Fruit fly (Drosophila melanogaster) whole organism, prepupa: ENCODE measurements around the gene rn.

ENCODE experiments used
- Blimp-1 ChIP-seq: fragments of 200-800 bp; sonication (Bioruptor generic); optimal IDR thresholded peaks from 3 replicates; lab custom pipeline; 2017; ENCODE audit warnings: missing biosample characterization, missing genetic modification characterization, mild to moderate bottlenecking, moderate library complexity, missing genetic modification reagents
- CG10669 ChIP-seq: fragments of 200-800 bp; sonication (Bioruptor generic); optimal IDR thresholded peaks from 3 replicates; lab custom pipeline; 2018; ENCODE audit warnings: missing biosample characterization, mild to moderate bottlenecking, missing genetic modification characterization, moderate library complexity
- CG11294 ChIP-seq: fragments of 200-800 bp; sonication (Bioruptor generic); IDR thresholded peaks from 2 replicates; pipeline ENCODE4 v1.3.6; 2022; ENCODE audit warnings: missing biosample characterization, missing genetic modification characterization
- CG11762 ChIP-seq: fragments of 200-800 bp; sonication (Bioruptor generic); optimal IDR thresholded peaks from 3 replicates; lab custom pipeline; 2016; ENCODE audit warnings: missing biosample characterization, missing genetic modification characterization; ENCODE audit not compliant: insufficient read depth
- CG1621 ChIP-seq: fragments of 200-800 bp; sonication (Bioruptor generic); optimal IDR thresholded peaks from 3 replicates; lab custom pipeline; 2018; ENCODE audit warnings: missing biosample characterization, mild to moderate bottlenecking, missing genetic modification characterization
- CG16779 ChIP-seq: fragments of 200-800 bp; sonication (Bioruptor generic); optimal IDR thresholded peaks from 3 replicates; lab custom pipeline; 2017; ENCODE audit warnings: missing biosample characterization, mild to moderate bottlenecking, missing genetic modification characterization
- CG3032 ChIP-seq: fragments of 200-800 bp; optimal IDR thresholded peaks from 2 replicates; lab custom pipeline; 2019; ENCODE audit warnings: missing biosample characterization, mild to moderate bottlenecking, missing genetic modification characterization, moderate library complexity
- CG32006 ChIP-seq: fragments of 200-800 bp; sonication (Bioruptor generic); optimal IDR thresholded peaks from 3 replicates; lab custom pipeline; 2017; ENCODE audit warnings: missing biosample characterization, mild to moderate bottlenecking, missing genetic modification characterization
- CG34406 ChIP-seq: fragments of 200-800 bp; sonication (Bioruptor generic); optimal IDR thresholded peaks from 3 replicates; lab custom pipeline; 2016; ENCODE audit warnings: missing biosample characterization, missing genetic modification characterization
- CG4318 ChIP-seq: fragments of 200-800 bp; sonication (Bioruptor generic); optimal IDR thresholded peaks from 3 replicates; lab custom pipeline; 2017; ENCODE audit warnings: missing biosample characterization, mild to moderate bottlenecking, missing genetic modification characterization
- CG6163 ChIP-seq: fragments of 200-800 bp; sonication (Bioruptor generic); IDR thresholded peaks from 3 replicates; pipeline ENCODE4 v1.3.6; 2022; ENCODE audit warnings: missing biosample characterization, missing genetic modification characterization
- CG6276 ChIP-seq: fragments of 200-800 bp; sonication (Bioruptor generic); optimal IDR thresholded peaks from 2 replicates; lab custom pipeline; 2017; ENCODE audit warnings: missing biosample characterization, mild to moderate bottlenecking, missing genetic modification characterization
- CG6792 ChIP-seq: fragments of 200-800 bp; sonication (Bioruptor generic); optimal IDR thresholded peaks from 3 replicates; lab custom pipeline; 2016; ENCODE audit warnings: missing biosample characterization, missing genetic modification characterization
- CG6808 ChIP-seq: fragments of 200-800 bp; sonication (Bioruptor generic); optimal IDR thresholded peaks from 3 replicates; lab custom pipeline; 2017; ENCODE audit warnings: missing biosample characterization, missing genetic modification characterization, mild to moderate bottlenecking, moderate library complexity, missing genetic modification reagents
- CG6854 ChIP-seq: fragments of 200-800 bp; sonication (Bioruptor generic); optimal IDR thresholded peaks from 2 replicates; lab custom pipeline; 2017; ENCODE audit warnings: missing biosample characterization, mild to moderate bottlenecking, missing genetic modification characterization
- CG8119 ChIP-seq: fragments of 200-800 bp; sonication (Bioruptor generic); IDR thresholded peaks from 3 replicates; pipeline ENCODE4 v1.3.6; 2022; ENCODE audit warnings: missing biosample characterization, missing genetic modification characterization
- CG8319 ChIP-seq: fragments of 200-800 bp; sonication (Bioruptor generic); optimal IDR thresholded peaks from 3 replicates; lab custom pipeline; 2016; ENCODE audit warnings: missing biosample characterization, missing genetic modification characterization
- CG8632 ChIP-seq: fragments of 200-800 bp; sonication (Bioruptor generic); optimal IDR thresholded peaks from 3 replicates; lab custom pipeline; 2016; ENCODE audit warnings: missing biosample characterization, missing genetic modification characterization
- CG9139 ChIP-seq: fragments of 200-800 bp; sonication (Bioruptor generic); optimal IDR thresholded peaks from 3 replicates; lab custom pipeline; 2017; ENCODE audit warnings: missing biosample characterization, mild to moderate bottlenecking, missing genetic modification characterization
- Eip75B ChIP-seq: fragments of 200-800 bp; sonication (Bioruptor generic); optimal IDR thresholded peaks from 3 replicates; lab custom pipeline; 2016; ENCODE audit warnings: missing biosample characterization, missing genetic modification characterization
- Eip78C ChIP-seq: fragments of 200-800 bp; sonication (Bioruptor generic); peaks from one replicate; lab custom pipeline; 2016; ENCODE audit warnings: missing biosample characterization, missing genetic modification characterization
- Eip93F ChIP-seq: fragments of 200-800 bp; sonication (Bioruptor generic); optimal IDR thresholded peaks from 2 replicates; lab custom pipeline; 2016; ENCODE audit warnings: missing biosample characterization, mild to moderate bottlenecking, missing genetic modification characterization
- Hr38 ChIP-seq: sonication (Bioruptor generic); optimal IDR thresholded peaks from 2 replicates; lab custom pipeline; 2016; ENCODE audit warnings: missing biosample characterization, missing genetic modification characterization
- Hr4 ChIP-seq: fragments of 200-800 bp; sonication (Bioruptor generic); optimal IDR thresholded peaks from 3 replicates; lab custom pipeline; 2016; ENCODE audit warnings: missing biosample characterization, missing genetic modification characterization
- OdsH ChIP-seq: fragments of 200-800 bp; sonication (Bioruptor generic); optimal IDR thresholded peaks from 3 replicates; lab custom pipeline; 2016; ENCODE audit warnings: missing biosample characterization, missing genetic modification characterization
- Smox ChIP-seq: fragments of 200-800 bp; sonication (Bioruptor generic); optimal IDR thresholded peaks from 3 replicates; lab custom pipeline; 2016; ENCODE audit warnings: missing biosample characterization, missing genetic modification characterization
- Sox102F ChIP-seq: fragments of 200-800 bp; sonication (Bioruptor generic); optimal IDR thresholded peaks from 2 replicates; lab custom pipeline; 2016; ENCODE audit warnings: missing biosample characterization, mild to moderate bottlenecking, missing genetic modification characterization
- Sox14 ChIP-seq: fragments of 200-800 bp; sonication (Bioruptor generic); optimal IDR thresholded peaks from 3 replicates; lab custom pipeline; 2016; ENCODE audit warnings: missing biosample characterization, missing genetic modification characterization
- achi ChIP-seq: fragments of 200-800 bp; sonication (Bioruptor generic); optimal IDR thresholded peaks from 3 replicates; lab custom pipeline; 2016; ENCODE audit warnings: missing biosample characterization, missing genetic modification characterization
- cyc ChIP-seq: fragments of 200-800 bp; sonication (Bioruptor generic); optimal IDR thresholded peaks from 3 replicates; lab custom pipeline; 2016; ENCODE audit warnings: missing biosample characterization, missing genetic modification characterization
- dac ChIP-seq: fragments of 200-800 bp; sonication (Bioruptor generic); optimal IDR thresholded peaks from 2 replicates; lab custom pipeline; 2017; ENCODE audit warnings: missing biosample characterization, mild to moderate bottlenecking, missing genetic modification characterization
- dsx ChIP-seq: fragments of 200-800 bp; optimal IDR thresholded peaks from 3 replicates; lab custom pipeline; 2019; ENCODE audit warnings: missing biosample characterization, mild to moderate bottlenecking, missing genetic modification characterization, moderate library complexity; ENCODE audit not compliant: poor library complexity, severe bottlenecking
- eg ChIP-seq: fragments of 200-800 bp; sonication (Bioruptor generic); IDR thresholded peaks from 3 replicates; pipeline ENCODE4 v1.3.6; 2022; ENCODE audit warnings: missing biosample characterization, missing genetic modification characterization
- esn ChIP-seq: fragments of 200-800 bp; sonication (Bioruptor generic); optimal IDR thresholded peaks from 2 replicates; lab custom pipeline; 2016; ENCODE audit warnings: missing biosample characterization, mild to moderate bottlenecking, missing genetic modification characterization, moderate library complexity
- fd85E ChIP-seq: fragments of 200-800 bp; sonication (Bioruptor generic); optimal IDR thresholded peaks from 3 replicates; lab custom pipeline; 2016; ENCODE audit warnings: missing biosample characterization, missing genetic modification characterization
- lz ChIP-seq: fragments of 200-800 bp; sonication (Bioruptor generic); optimal IDR thresholded peaks from 3 replicates; lab custom pipeline; 2016; ENCODE audit warnings: missing biosample characterization, missing genetic modification characterization
- net ChIP-seq: fragments of 200-800 bp; sonication (Bioruptor generic); optimal IDR thresholded peaks from 3 replicates; lab custom pipeline; 2016; ENCODE audit warnings: missing biosample characterization, missing genetic modification characterization
- pdm3 ChIP-seq: fragments of 200-800 bp; sonication (Bioruptor generic); optimal IDR thresholded peaks from 3 replicates; lab custom pipeline; 2016; ENCODE audit warnings: missing biosample characterization, missing genetic modification characterization
- salr ChIP-seq, 2 experiments: fragments of 200-800 bp; sonication (Bioruptor generic); optimal IDR thresholded peaks; 3 replicates each; lab custom pipeline; 2016 to 2018; ENCODE audit warnings: missing biosample characterization in 2 of 2, missing genetic modification characterization in 2 of 2, mild to moderate bottlenecking in 1 of 2
- ss ChIP-seq, 2 experiments: fragments of 200-800 bp; sonication (Bioruptor generic); optimal IDR thresholded peaks; 2 replicates in 1 of 2; 3 replicates in 1 of 2; lab custom pipeline; 2017 to 2018; ENCODE audit warnings: mild to moderate bottlenecking in 2 of 2, missing biosample characterization in 2 of 2, missing genetic modification characterization in 2 of 2, moderate library complexity in 1 of 2
- svp ChIP-seq: fragments of 200-800 bp; sonication (Bioruptor generic); peaks from one replicate; lab custom pipeline; 2016; ENCODE audit warnings: missing biosample characterization, missing genetic modification characterization
- vri ChIP-seq: fragments of 200-800 bp; sonication (Bioruptor generic); optimal IDR thresholded peaks from 3 replicates; lab custom pipeline; 2016; ENCODE audit warnings: missing biosample characterization, mild to moderate bottlenecking, missing genetic modification characterization

rn gene

dm6 chr3R:7326200-7326599 lies 16.8 kb upstream of the rn start (continued):
- no peak for TF ChIP-seq CG6276 (GFP tag; lab: Kevin White, UChicago)
- peak; percentile 32 for TF ChIP-seq lz (GFP tag; lab: Kevin White, UChicago)
- TF ChIP-seq CG8632 (GFP tag; lab: Kevin White, UChicago) = no peak
- no peak for TF ChIP-seq CG3032 (tag; lab: Kevin White, UChicago)
- peak; percentile 83 for TF ChIP-seq svp (GFP tag; lab: Kevin White, UChicago)
- peak; percentile 48 for TF ChIP-seq OdsH (GFP tag; lab: Kevin White, UChicago)
- peak; percentile 41 for TF ChIP-seq pdm3 (GFP tag; lab: Kevin White, UChicago)
- no peak for TF ChIP-seq CG11762 (GFP tag; lab: Kevin White, UChicago)
- TF ChIP-seq CG6163 (GFP tag; lab: Robert Waterston, UW) = no peak
- no peak for TF ChIP-seq Eip93F (GFP tag; lab: Kevin White, UChicago)
- TF ChIP-seq CG6792 = peak; percentile 35
- TF ChIP-seq CG6854 (GFP tag; lab: Kevin White, UChicago) = no peak
- TF ChIP-seq CG16779 (tag; lab: Kevin White, UChicago) = no peak
- TF ChIP-seq Blimp-1 (GFP tag; lab: Kevin White, UChicago) = no peak
- TF ChIP-seq salr (GFP tag; optimal IDR thresholded peaks at IDR 0.05; lab: Kevin White, UChicago) = peak in 1 of 2 experiments; percentile 25

- TF ChIP-seq CG16779 (tag; lab: Kevin White, UChicago) = no peak
- TF ChIP-seq CG6854 (GFP tag; lab: Kevin White, UChicago) = peak; percentile 70
- peak; percentile 8 for TF ChIP-seq Blimp-1 (GFP tag; lab: Kevin White, UChicago)
- TF ChIP-seq Sox102F (GFP tag; lab: Kevin White, UChicago) = peak; percentile 35
- TF ChIP-seq vri = peak; percentile 79
These were observed 13.1 kb upstream of the rn start for dm6 chr3R:7322549-7322948.

- no peak for TF ChIP-seq CG11294 (GFP tag; lab: Robert Waterston, UW)
- TF ChIP-seq CG4318 = no peak
- TF ChIP-seq CG10669 (GFP tag; lab: Kevin White, UChicago) = no peak
- TF ChIP-seq eg (GFP tag; lab: Robert Waterston, UW) = no peak
- no peak for TF ChIP-seq net (GFP tag; lab: Kevin White, UChicago)
- TF ChIP-seq, all 60 proteins: peak for 0
These were observed 7.7 kb upstream of the rn start, which contains the start of gene CG10029 for dm6 chr3R:7317107-7317506. TSS of gene CG10029 (minus strand) at chr3R:7317207.

DNA sequence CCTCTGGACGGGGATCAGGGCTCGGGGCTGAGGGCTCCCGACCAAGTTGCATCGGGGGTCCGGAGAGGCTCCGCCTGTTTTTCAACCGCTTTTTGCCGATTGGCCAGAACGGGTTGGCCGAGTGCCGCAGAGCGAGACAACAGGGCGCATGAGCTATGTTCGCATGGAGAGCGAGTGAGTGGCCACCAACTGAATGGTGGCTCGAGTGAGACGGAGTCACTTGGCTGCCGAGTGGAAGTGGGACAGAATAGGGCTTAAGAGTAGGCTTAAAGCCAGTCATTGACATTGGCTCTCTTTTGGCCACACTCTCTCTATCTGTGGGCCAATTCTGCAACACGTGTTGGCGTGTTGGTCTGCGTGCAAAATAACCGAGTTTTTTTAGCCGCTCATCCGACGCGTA lies 3.6 kb upstream of the rn start:
- TF ChIP-seq CG4318 (no peak), Eip78C (GFP tag; lab: Kevin White, UChicago) (peak; percentile 9)

dm6 chr3R:7310576-7310975 lies 1.1 kb upstream of the rn start:
- TF ChIP-seq dac (GFP tag; lab: Kevin White, UChicago) = peak; percentile 23
- no peak for TF ChIP-seq CG8319 (GFP tag; lab: Kevin White, UChicago)
- peak; percentile 8 for TF ChIP-seq CG9139 (GFP tag; lab: Kevin White, UChicago)
- no peak for TF ChIP-seq Eip78C (GFP tag; lab: Kevin White, UChicago)
- no peak for TF ChIP-seq OdsH (GFP tag; lab: Kevin White, UChicago)
- no peak for TF ChIP-seq CG4318
- no peak for TF ChIP-seq Hr38 (GFP tag; lab: Kevin White, UChicago)
- peak in 1 of 2 experiments; percentile 48 for TF ChIP-seq ss (GFP tag; optimal IDR thresholded peaks at IDR 0.05; lab: Kevin White, UChicago)
- peak; percentile 2 for TF ChIP-seq CG34406 (GFP tag; lab: Kevin White, UChicago)
- no peak for TF ChIP-seq CG1621 (tag; lab: Kevin White, UChicago)
- no peak for TF ChIP-seq esn (GFP tag; lab: Kevin White, UChicago)
- no peak for TF ChIP-seq Hr4
- no peak for TF ChIP-seq dsx (GFP tag; lab: Kevin White, UChicago)
- no peak for TF ChIP-seq fd85E (GFP tag; lab: Kevin White, UChicago)
- no peak for TF ChIP-seq Eip75B (GFP tag; lab: Kevin White, UChicago)
- peak; percentile 56; the same call in 1 of the 3 replicates for TF ChIP-seq eg (GFP tag; lab: Robert Waterston, UW)
- peak; percentile 32 for TF ChIP-seq net (GFP tag; lab: Kevin White, UChicago)
- no peak for TF ChIP-seq CG6808 (GFP tag; lab: Kevin White, UChicago)
- no peak for TF ChIP-seq achi (GFP tag; lab: Kevin White, UChicago)
- TF ChIP-seq cyc = no peak
- no peak for TF ChIP-seq pdm3 (GFP tag; lab: Kevin White, UChicago)
- no peak for TF ChIP-seq CG32006 (GFP tag; lab: Kevin White, UChicago)
- no peak for TF ChIP-seq Smox
- TF ChIP-seq salr (GFP tag; optimal IDR thresholded peaks at IDR 0.05; lab: Kevin White, UChicago) = no peak
- no peak for TF ChIP-seq CG8119 (GFP tag; lab: Robert Waterston, UW)
- TF ChIP-seq Sox102F (GFP tag; lab: Kevin White, UChicago) = no peak
- TF ChIP-seq CG10669 (GFP tag; lab: Kevin White, UChicago) = no peak
- TF ChIP-seq CG8632 (GFP tag; lab: Kevin White, UChicago) = no peak
- TF ChIP-seq Sox14 (GFP tag; lab: Kevin White, UChicago) = no peak
